Fruit fly (Drosophila melanogaster) whole organism, embryonic: ENCODE measurements around the gene CG2964.

Experiments used
- Abd-B ChIP-seq: fragments of 200-800 bp; sonication (Bioruptor generic); optimal IDR thresholded peaks from 2 replicates; lab custom pipeline; 2018; ENCODE audit warnings: missing biosample characterization, mild to moderate bottlenecking, missing genetic modification characterization, moderate library complexity
- Atf3 ChIP-seq: fragments of 200-800 bp; sonication (Bioruptor generic); optimal IDR thresholded peaks from 3 replicates; lab custom pipeline; 2016; ENCODE audit warnings: missing biosample characterization, missing genetic modification characterization
- Atf6 ChIP-seq: fragments of 200-800 bp; sonication (Bioruptor generic); IDR thresholded peaks from 2 replicates; pipeline ENCODE4 v1.3.6; 2022; ENCODE audit warnings: missing biosample characterization, missing genetic modification characterization
- CG10321 ChIP-seq: fragments of 200-800 bp; sonication (Bioruptor generic); IDR thresholded peaks from 2 replicates; pipeline ENCODE4 v1.3.6; 2022; ENCODE audit warnings: missing biosample characterization, missing genetic modification characterization
- CG10366 ChIP-seq: fragments of 200-800 bp; sonication (Bioruptor generic); IDR thresholded peaks from 2 replicates; pipeline ENCODE4 v1.3.6; 2022; ENCODE audit warnings: missing biosample characterization, missing genetic modification characterization
- CG10654 ChIP-seq: fragments of 200-800 bp; sonication (Bioruptor generic); optimal IDR thresholded peaks from 2 replicates; lab custom pipeline; 2016; ENCODE audit warnings: missing biosample characterization, missing genetic modification characterization
- CG13624 ChIP-seq: fragments of 200-800 bp; sonication (Bioruptor generic); optimal IDR thresholded peaks from 2 replicates; lab custom pipeline; 2016; ENCODE audit warnings: missing biosample characterization, missing genetic modification characterization
- CG15514 ChIP-seq: fragments of 200-800 bp; sonication (Bioruptor generic); optimal IDR thresholded peaks from 3 replicates; lab custom pipeline; 2017; ENCODE audit warnings: missing biosample characterization, missing genetic modification characterization, mild to moderate bottlenecking, moderate library complexity, missing genetic modification reagents
- CG1602 ChIP-seq: fragments of 200-800 bp; sonication (Bioruptor generic); optimal IDR thresholded peaks from 3 replicates; lab custom pipeline; 2016; ENCODE audit warnings: missing biosample characterization, missing genetic modification characterization
- CG16863 ChIP-seq: fragments of 200-800 bp; sonication (Bioruptor generic); optimal IDR thresholded peaks from 3 replicates; lab custom pipeline; 2016; ENCODE audit warnings: missing biosample characterization, missing genetic modification characterization
- CG17328 ChIP-seq: fragments of 200-800 bp; sonication (Bioruptor generic); IDR thresholded peaks from 2 replicates; pipeline ENCODE4 v1.3.6; 2022; ENCODE audit warnings: missing biosample characterization, missing genetic modification characterization
- CG1792 ChIP-seq: fragments of 200-800 bp; sonication (Bioruptor generic); optimal IDR thresholded peaks from 2 replicates; lab custom pipeline; 2016; ENCODE audit warnings: missing biosample characterization, missing genetic modification characterization
- CG1832 ChIP-seq: fragments of 200-800 bp; sonication (Bioruptor generic); optimal IDR thresholded peaks from 2 replicates; lab custom pipeline; 2017; ENCODE audit warnings: missing biosample characterization, mild to moderate bottlenecking, missing genetic modification characterization, inconsistent platforms
- CG18599 ChIP-seq: fragments of 200-800 bp; sonication (Bioruptor generic); optimal IDR thresholded peaks from 3 replicates; lab custom pipeline; 2017; ENCODE audit warnings: missing biosample characterization, missing genetic modification characterization, mild to moderate bottlenecking, moderate library complexity, missing genetic modification reagents
- CG30431 ChIP-seq: fragments of 200-800 bp; sonication (Bioruptor generic); optimal IDR thresholded peaks from 2 replicates; lab custom pipeline; 2017; ENCODE audit warnings: missing biosample characterization, missing genetic modification characterization
- CG43689 ChIP-seq: fragments of 200-800 bp; sonication (Bioruptor generic); IDR thresholded peaks from 2 replicates; pipeline ENCODE4 v1.3.6; 2022; ENCODE audit warnings: missing biosample characterization, missing genetic modification characterization
- CG8478 ChIP-seq: fragments of >200 bp; optimal IDR thresholded peaks from 2 replicates; lab custom pipeline; 2018
- CG9797 ChIP-seq: fragments of 200-800 bp; sonication (Bioruptor generic); optimal IDR thresholded peaks from 3 replicates; lab custom pipeline; 2018; ENCODE audit warnings: missing biosample characterization, mild to moderate bottlenecking, missing genetic modification characterization
- CG9876 ChIP-seq: fragments of 200-800 bp; sonication (Bioruptor generic); optimal IDR thresholded peaks from 2 replicates; lab custom pipeline; 2016; ENCODE audit warnings: missing biosample characterization, missing genetic modification characterization
- CHES-1-like ChIP-seq: fragments of 200-800 bp; sonication (Bioruptor generic); optimal IDR thresholded peaks from 2 replicates; lab custom pipeline; 2016; ENCODE audit warnings: missing biosample characterization, missing genetic modification characterization
- CkIIα-i1 ChIP-seq: fragments of 200-800 bp; sonication (Bioruptor generic); IDR thresholded peaks from 2 replicates; pipeline ENCODE4 v1.3.6; 2022; ENCODE audit warnings: missing biosample characterization, missing genetic modification characterization
- D19A ChIP-seq: fragments of 200-800 bp; optimal IDR thresholded peaks from 3 replicates; lab custom pipeline; 2019; ENCODE audit warnings: missing biosample characterization, mild to moderate bottlenecking, missing genetic modification characterization, moderate library complexity
- Rfx ChIP-seq: fragments of 200-800 bp; sonication (Bioruptor generic); IDR thresholded peaks from 2 replicates; pipeline ENCODE4 v1.3.6; 2022; ENCODE audit warnings: missing biosample characterization, missing genetic modification characterization
- Taf1 ChIP-seq: fragments of 200-800 bp; sonication (Bioruptor generic); IDR thresholded peaks from 2 replicates; pipeline ENCODE4 v1.3.6; 2022; ENCODE audit warnings: missing biosample characterization, missing genetic modification characterization
- al ChIP-seq: fragments of 200-800 bp; sonication (Bioruptor generic); IDR thresholded peaks from 2 replicates; pipeline ENCODE4 v1.3.6; 2022; ENCODE audit warnings: missing biosample characterization, missing genetic modification characterization
- bsh ChIP-seq, 2 experiments: fragments of 200-800 bp; sonication (Bioruptor generic); optimal IDR thresholded peaks; 2 replicates each; lab custom pipeline; 2017 to 2018; ENCODE audit warnings: mild to moderate bottlenecking in 2 of 2, missing biosample characterization in 2 of 2, missing genetic modification characterization in 2 of 2, moderate library complexity in 1 of 2
- cato ChIP-seq: fragments of 200-800 bp; sonication (Bioruptor generic); optimal IDR thresholded peaks from 2 replicates; lab custom pipeline; 2016; ENCODE audit warnings: missing biosample characterization, missing genetic modification characterization, borderline replicate concordance
- disco-r ChIP-seq: fragments of 200-800 bp; sonication (Bioruptor generic); optimal IDR thresholded peaks from 2 replicates; lab custom pipeline; 2016; ENCODE audit warnings: missing biosample characterization, missing genetic modification characterization
- dm ChIP-seq: fragments of 200-800 bp; sonication (Bioruptor generic); optimal IDR thresholded peaks from 3 replicates; lab custom pipeline; 2016; ENCODE audit warnings: missing biosample characterization, missing genetic modification characterization
- emc ChIP-seq: fragments of 200-800 bp; sonication (Bioruptor generic); optimal IDR thresholded peaks from 2 replicates; lab custom pipeline; 2016; ENCODE audit warnings: missing biosample characterization, missing genetic modification characterization
- fd96Cb ChIP-seq: fragments of 200-800 bp; sonication (Bioruptor generic); optimal IDR thresholded peaks from 2 replicates; lab custom pipeline; 2018; ENCODE audit warnings: missing biosample characterization, mild to moderate bottlenecking, missing genetic modification characterization, moderate library complexity
- ham ChIP-seq: fragments of 200-800 bp; sonication (Bioruptor generic); IDR thresholded peaks from 2 replicates; pipeline ENCODE4 v1.3.6; 2022; ENCODE audit warnings: missing biosample characterization, missing genetic modification characterization
- ken ChIP-seq: fragments of 200-800 bp; sonication (Bioruptor generic); IDR thresholded peaks from 3 replicates; pipeline ENCODE4 v1.3.6; 2022; ENCODE audit warnings: missing biosample characterization, missing genetic modification characterization
- knrl ChIP-seq: fragments of 200-800 bp; sonication (Bioruptor generic); IDR thresholded peaks from 3 replicates; pipeline ENCODE4 v1.3.6; 2022; ENCODE audit warnings: missing biosample characterization, missing genetic modification characterization; ENCODE audit not compliant: partially characterized antibody
- lmd ChIP-seq: fragments of 200-800 bp; sonication (Bioruptor generic); IDR thresholded peaks from 2 replicates; pipeline ENCODE4 v1.3.6; 2022; ENCODE audit warnings: missing biosample characterization, missing genetic modification characterization
- luna ChIP-seq: fragments of 200-800 bp; sonication (Bioruptor generic); optimal IDR thresholded peaks from 2 replicates; lab custom pipeline; 2016; ENCODE audit warnings: missing biosample characterization, missing genetic modification characterization
- pfk ChIP-seq: fragments of 200-800 bp; sonication (Bioruptor generic); optimal IDR thresholded peaks from 2 replicates; lab custom pipeline; 2018; ENCODE audit warnings: missing biosample characterization, mild to moderate bottlenecking, missing genetic modification characterization, moderate library complexity
- row ChIP-seq: fragments of 200-800 bp; sonication (Bioruptor generic); IDR thresholded peaks from 3 replicates; pipeline ENCODE4 v1.3.6; 2022; ENCODE audit warnings: missing biosample characterization, missing genetic modification characterization
- seq ChIP-seq: fragments of 200-800 bp; sonication (Bioruptor generic); IDR thresholded peaks from 2 replicates; pipeline ENCODE4 v1.3.6; 2022; ENCODE audit warnings: missing biosample characterization, missing genetic modification characterization
- sim ChIP-seq: fragments of 200-800 bp; sonication (Bioruptor generic); IDR thresholded peaks from 2 replicates; pipeline ENCODE4 v1.3.6; 2022; ENCODE audit warnings: missing biosample characterization, missing genetic modification characterization
- slbo ChIP-seq: fragments of 200-800 bp; sonication (Bioruptor generic); IDR thresholded peaks from 2 replicates; pipeline ENCODE4 v1.3.6; 2022; ENCODE audit warnings: missing biosample characterization, missing genetic modification characterization
- sna ChIP-seq: fragments of 200-800 bp; sonication (Bioruptor generic); IDR thresholded peaks from 2 replicates; pipeline ENCODE4 v1.3.6; 2022; ENCODE audit warnings: missing biosample characterization, missing genetic modification characterization; ENCODE audit not compliant: partially characterized antibody
- so ChIP-seq: fragments of 200-800 bp; sonication (Bioruptor generic); IDR thresholded peaks from 3 replicates; pipeline ENCODE4 v1.3.6; 2022; ENCODE audit warnings: missing biosample characterization, missing genetic modification characterization
- sob ChIP-seq: fragments of 200-800 bp; sonication (Bioruptor generic); IDR thresholded peaks from 2 replicates; pipeline ENCODE4 v1.3.6; 2022; ENCODE audit warnings: missing biosample characterization, missing genetic modification characterization
- sqz ChIP-seq: fragments of 200-800 bp; sonication (Bioruptor generic); optimal IDR thresholded peaks from 3 replicates; lab custom pipeline; 2018; ENCODE audit warnings: missing biosample characterization, mild to moderate bottlenecking, missing genetic modification characterization
- ssp ChIP-seq: fragments of 200-800 bp; sonication (Bioruptor generic); IDR thresholded peaks from 2 replicates; pipeline ENCODE4 v1.3.6; 2022; ENCODE audit warnings: missing biosample characterization, missing genetic modification characterization
- toy ChIP-seq: fragments of 200-800 bp; sonication (Bioruptor generic); IDR thresholded peaks from 2 replicates; pipeline ENCODE4 v1.3.6; 2022; ENCODE audit warnings: missing biosample characterization, missing genetic modification characterization
- twi ChIP-seq: fragments of 200-800 bp; optimal IDR thresholded peaks from 2 replicates; lab custom pipeline; 2019; ENCODE audit warnings: missing biosample characterization, mild to moderate bottlenecking, missing genetic modification characterization, moderate library complexity
- vnd ChIP-seq: fragments of 200-800 bp; sonication (Bioruptor generic); IDR thresholded peaks from 3 replicates; pipeline ENCODE4 v1.3.6; 2022; ENCODE audit warnings: missing biosample characterization, missing genetic modification characterization; ENCODE audit not compliant: partially characterized antibody

Gene CG2964

DNA sequence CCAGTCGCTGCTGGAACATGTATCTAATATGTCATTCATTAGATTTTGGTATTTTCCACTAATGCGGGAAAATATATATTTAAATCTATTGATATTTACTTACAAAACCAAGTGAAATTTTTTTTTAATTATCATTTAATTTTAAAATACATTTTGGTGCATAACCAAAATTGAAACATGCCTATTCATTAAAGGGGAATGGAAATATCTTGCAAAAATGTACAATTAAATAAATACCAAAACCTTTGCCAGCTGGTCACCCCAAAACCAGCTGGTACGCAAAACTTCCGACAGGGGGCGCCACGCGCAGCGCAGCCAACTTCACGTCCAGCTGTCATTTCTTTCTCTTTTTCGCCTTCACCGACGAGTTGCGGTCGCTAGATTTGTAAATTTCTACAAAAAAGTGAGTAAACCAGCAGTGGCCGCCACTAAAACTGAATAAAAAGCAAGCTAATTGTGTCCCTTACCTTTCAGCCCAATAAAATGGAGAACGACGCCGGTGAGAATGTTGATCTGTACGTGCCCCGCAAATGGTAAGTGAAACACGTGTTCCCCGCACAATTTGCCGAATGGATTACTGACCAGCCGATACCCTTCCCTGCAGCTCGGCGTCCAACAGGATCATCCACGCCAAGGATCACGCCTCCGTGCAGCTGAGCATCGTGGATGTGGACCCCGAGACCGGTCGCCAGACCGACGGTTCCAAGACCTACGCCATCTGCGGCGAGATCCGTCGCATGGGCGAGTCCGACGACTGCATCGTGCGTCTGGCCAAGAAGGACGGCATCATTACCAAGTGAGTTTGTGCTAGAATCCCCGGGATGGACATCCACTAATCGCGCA, 43.8 kb downstream of the CG2964 start, which contains the start of the genes CG3104 and RpS21 (continued):
- TF ChIP-seq ken (GFP tag; lab: Robert Waterston, UW), result peak; percentile 95
- peak; percentile 60 for TF ChIP-seq fd96Cb (tag; lab: Kevin White, UChicago)
- TF ChIP-seq dm (GFP tag; lab: Kevin White, UChicago), result peak; percentile 95
- peak; percentile 85 for TF ChIP-seq CG30431 (GFP tag; lab: Kevin White, UChicago)
- peak; percentile 93 for TF ChIP-seq CG9876 (GFP tag; lab: Kevin White, UChicago)
- peak; percentile 81 for TF ChIP-seq ssp (GFP tag; lab: Robert Waterston, UW)
- peak; percentile 72; the same call in 1 of the 2 replicates for TF ChIP-seq ham
- TF ChIP-seq D19A, result peak; percentile 92
- peak; percentile 97 for TF ChIP-seq slbo (GFP tag; lab: Robert Waterston, UW)
- TF ChIP-seq CG18599 (GFP tag; lab: Kevin White, UChicago), result peak; percentile 88
- TF ChIP-seq pfk, result peak; percentile 80
- no peak for TF ChIP-seq cato (GFP tag; lab: Kevin White, UChicago)
- TF ChIP-seq Rfx (GFP tag; lab: Robert Waterston, UW), result peak; percentile 97
- peak; percentile 92 for TF ChIP-seq CG17328 (GFP tag; lab: Robert Waterston, UW)
- TF ChIP-seq sqz, result peak; percentile 84
- TF ChIP-seq vnd (GFP tag; lab: Robert Waterston, UW), result no peak
- no peak for TF ChIP-seq CG1832 (GFP tag; lab: Kevin White, UChicago)
- peak; percentile 88 for TF ChIP-seq CG10654 (GFP tag; lab: Kevin White, UChicago)
- peak; percentile 94 for TF ChIP-seq sob
- TF ChIP-seq CG1602 (GFP tag; lab: Kevin White, UChicago), result peak; percentile 72
- peak; percentile 80; the same call in 1 of the 2 replicates for TF ChIP-seq toy (GFP tag; lab: Robert Waterston, UW)
- peak; percentile 47; the same call in 1 of the 3 replicates for TF ChIP-seq knrl (GFP tag; lab: Robert Waterston, UW)
- 0 out of 2 replicates have a peak, but pooled peaks have one; percentile 2 for TF ChIP-seq sna (GFP tag; lab: Robert Waterston, UW)
- TF ChIP-seq CG8478 (lab: Kevin White, UChicago), result no peak
- TF ChIP-seq Atf6 (GFP tag; lab: Robert Waterston, UW), result peak; percentile 82
- peak; percentile 80 for TF ChIP-seq CHES-1-like
- TF ChIP-seq CG9797 (GFP tag; lab: Kevin White, UChicago), result peak; percentile 95
- TF ChIP-seq disco-r (GFP tag; lab: Kevin White, UChicago), result peak; percentile 56
- peak; percentile 71; the same call in 1 of the 2 replicates for TF ChIP-seq CG10321 (GFP tag; lab: Robert Waterston, UW)
- TF ChIP-seq lmd (GFP tag; lab: Robert Waterston, UW), result peak; percentile 82
- no peak; the same call in none of the 2 replicates for TF ChIP-seq CG43689 (GFP tag; lab: Robert Waterston, UW)
- peak; percentile 78 for TF ChIP-seq Taf1 (GFP tag; lab: Robert Waterston, UW)
- TF ChIP-seq Abd-B (GFP tag; lab: Kevin White, UChicago), result peak; percentile 26
- TF ChIP-seq CG13624 (GFP tag; lab: Kevin White, UChicago), result peak; percentile 86
- TF ChIP-seq seq, result no peak
- peak; percentile 81 for TF ChIP-seq al (GFP tag; lab: Robert Waterston, UW)
- peak; percentile 88 for TF ChIP-seq CG10366 (GFP tag; lab: Robert Waterston, UW)
- peak; percentile 50 for TF ChIP-seq luna
- TF ChIP-seq CG15514 (GFP tag; lab: Kevin White, UChicago), result peak; percentile 88
- peak; percentile 83 for TF ChIP-seq CG16863 (GFP tag; lab: Kevin White, UChicago)
- peak; percentile 88 for TF ChIP-seq emc (GFP tag; lab: Kevin White, UChicago)
- TF ChIP-seq CG1792, result peak; percentile 80
- TF ChIP-seq bsh (GFP tag; optimal IDR thresholded peaks at IDR 0.05; lab: Kevin White, UChicago), result peak; percentile 34 to 69
- peak; percentile 77 for TF ChIP-seq sim (GFP tag; lab: Robert Waterston, UW)
- TF ChIP-seq row (GFP tag; lab: Robert Waterston, UW), result peak; percentile 91
- TF ChIP-seq CkIIα-i1, result 0 out of 2 replicates have a peak, but pooled peaks have one; percentile 39
- TF ChIP-seq twi (tag; lab: Kevin White, UChicago), result peak; percentile 78
- peak; percentile 74 for TF ChIP-seq so
- TF ChIP-seq Atf3 (GFP tag; lab: Kevin White, UChicago), result peak; percentile 76
